Fruit fly (Drosophila melanogaster) whole organism, adult: Measurements from ENCODE around the gene Lkr.

Experiments
- CG11617 ChIP-seq: fragments of 200-800 bp; sonication (Bioruptor generic); optimal IDR thresholded peaks from 2 replicates; lab custom pipeline; 2017; ENCODE audit warnings: mild to moderate bottlenecking, missing biosample characterization, missing genetic modification reagents, missing genetic modification characterization
- CG12768 ChIP-seq: fragments of 200-800 bp; sonication (Bioruptor generic); optimal IDR thresholded peaks from 2 replicates; lab custom pipeline; 2017; ENCODE audit warnings: missing biosample characterization, missing genetic modification characterization, mild to moderate bottlenecking, moderate library complexity, missing genetic modification reagents
- CG14711 ChIP-seq: fragments of 200-800 bp; sonication (Bioruptor generic); optimal IDR thresholded peaks from 2 replicates; lab custom pipeline; 2018; ENCODE audit warnings: missing biosample characterization, mild to moderate bottlenecking, missing genetic modification characterization, moderate library complexity
- CG1620 ChIP-seq: fragments of 200-800 bp; sonication (Bioruptor generic); optimal IDR thresholded peaks from 2 replicates; lab custom pipeline; 2016; ENCODE audit warnings: missing biosample characterization, missing genetic modification characterization
- CG33017 ChIP-seq: fragments of 200-800 bp; sonication (Bioruptor generic); optimal IDR thresholded peaks from 2 replicates; lab custom pipeline; 2018; ENCODE audit warnings: missing biosample characterization, mild to moderate bottlenecking, missing genetic modification characterization, moderate library complexity
- CG5204 ChIP-seq: fragments of 200-800 bp; sonication (Bioruptor generic); optimal IDR thresholded peaks from 2 replicates; lab custom pipeline; 2016; ENCODE audit warnings: missing biosample characterization, missing genetic modification characterization
- CG7045 ChIP-seq: fragments of 200-800 bp; sonication (Bioruptor generic); optimal IDR thresholded peaks from 2 replicates; lab custom pipeline; 2017; ENCODE audit warnings: missing biosample characterization, mild to moderate bottlenecking, missing genetic modification characterization
- CG7101 ChIP-seq: fragments of 200-800 bp; sonication (Bioruptor generic); optimal IDR thresholded peaks from 2 replicates; lab custom pipeline; 2018; ENCODE audit warnings: missing biosample characterization, mild to moderate bottlenecking, missing genetic modification characterization, moderate library complexity
- Clk ChIP-seq: fragments of 200-800 bp; sonication (Bioruptor generic); optimal IDR thresholded peaks from 2 replicates; lab custom pipeline; 2017; ENCODE audit warnings: missing biosample characterization, missing genetic modification characterization
- Crg-1 ChIP-seq: fragments of 200-800 bp; sonication (Bioruptor generic); optimal IDR thresholded peaks from 2 replicates; lab custom pipeline; 2016; ENCODE audit warnings: missing biosample characterization, missing genetic modification characterization
- Hr96 ChIP-seq: fragments of 200-800 bp; sonication (Bioruptor generic); optimal IDR thresholded peaks from 2 replicates; lab custom pipeline; 2016; ENCODE audit warnings: missing biosample characterization, missing genetic modification characterization
- Mnt ChIP-seq: fragments of 200-800 bp; sonication (Bioruptor generic); optimal IDR thresholded peaks from 2 replicates; lab custom pipeline; 2016; ENCODE audit warnings: missing biosample characterization, mild to moderate bottlenecking, missing genetic modification characterization
- bab1 ChIP-seq: fragments of 200-800 bp; sonication (Bioruptor generic); optimal IDR thresholded peaks from 3 replicates; lab custom pipeline; 2019; ENCODE audit warnings: missing biosample characterization, mild to moderate bottlenecking, missing genetic modification characterization, moderate library complexity
- cic ChIP-seq: fragments of 200-800 bp; sonication (Bioruptor generic); optimal IDR thresholded peaks from 2 replicates; lab custom pipeline; 2017; ENCODE audit warnings: missing biosample characterization, mild to moderate bottlenecking, missing genetic modification characterization, moderate library complexity
- cnc ChIP-seq, 2 experiments: fragments of >200 bp; optimal IDR thresholded peaks; 2 replicates each; lab custom pipeline; 2017
- kay ChIP-seq: fragments of 200-800 bp; sonication (Bioruptor generic); peaks from one replicate; lab custom pipeline; 2016; ENCODE audit warnings: missing biosample characterization, missing genetic modification characterization, borderline replicate concordance
- ovo ChIP-seq: fragments of 200-800 bp; sonication (Bioruptor generic); optimal IDR thresholded peaks from 2 replicates; lab custom pipeline; 2016; ENCODE audit warnings: missing biosample characterization, missing genetic modification characterization
- pad ChIP-seq: fragments of 200-800 bp; sonication (Bioruptor generic); optimal IDR thresholded peaks from 3 replicates; lab custom pipeline; 2017; ENCODE audit warnings: missing biosample characterization, missing genetic modification characterization, mild to moderate bottlenecking, moderate library complexity, missing genetic modification reagents
- tj ChIP-seq: fragments of 200-800 bp; sonication (Bioruptor generic); optimal IDR thresholded peaks from 3 replicates; lab custom pipeline; 2017; ENCODE audit warnings: missing biosample characterization, mild to moderate bottlenecking, missing genetic modification characterization, moderate library complexity
- toe ChIP-seq: fragments of 200-800 bp; sonication (Bioruptor generic); optimal IDR thresholded peaks from 2 replicates; lab custom pipeline; 2016; ENCODE audit warnings: missing biosample characterization, missing genetic modification characterization

Gene Lkr

dm6 chr3L:5569724-5570123, 40.6 kb upstream of the Lkr start:
- TF ChIP-seq bab1: peak; percentile 14
- TF ChIP-seq kay (GFP tag; lab: Kevin White, UChicago): no peak

- TF ChIP-seq ovo (no peak), bab1 (no peak), toe (no peak), CG7101 (no peak), Hr96 (GFP tag; lab: Kevin White, UChicago) (no peak), CG7045 (GFP tag; lab: Kevin White, UChicago) (no peak), tj (GFP tag; lab: Kevin White, UChicago) (no peak), Mnt (GFP tag; lab: Kevin White, UChicago) (no peak), cnc (optimal IDR thresholded peaks at IDR 0.05; lab: Kevin White, UChicago) (no peak), Clk (GFP tag; lab: Kevin White, UChicago) (no peak), pad (GFP tag; lab: Kevin White, UChicago) (no peak), CG33017 (tag; lab: Kevin White, UChicago) (no peak)
Observed at dm6 chr3L:5568361-5568760, 39.2 kb upstream of the Lkr start.

- TF ChIP-seq CG12768 (no peak), CG33017 (tag; lab: Kevin White, UChicago) (no peak), Mnt (GFP tag; lab: Kevin White, UChicago) (no peak), CG7101 (no peak), ovo (no peak), CG1620 (no peak), tj (GFP tag; lab: Kevin White, UChicago) (no peak)
Observed at dm6 chr3L:5565051-5565688, 36.0 kb upstream of the Lkr start, which contains the start of gene bc10. Gene bc10, plus strand, starts transcription at chr3L:5565231.

- TF ChIP-seq CG1620 (no peak), CG7045 (GFP tag; lab: Kevin White, UChicago) (no peak), Clk (GFP tag; lab: Kevin White, UChicago) (no peak), tj (GFP tag; lab: Kevin White, UChicago) (peak; percentile 8), bab1 (peak; percentile 74), kay (GFP tag; lab: Kevin White, UChicago) (peak; percentile 25), Mnt (GFP tag; lab: Kevin White, UChicago) (no peak)
Observed at dm6 chr3L:5563309-5564182, 34.4 kb upstream of the Lkr start, which contains the start of the genes ScsbetaG and Sras. Gene ScsbetaG, minus strand, starts transcription at chr3L:5563691. Gene Sras, plus strand, starts transcription at chr3L:5563774.

- TF ChIP-seq CG5204 (GFP tag; lab: Kevin White, UChicago) (no peak), kay (GFP tag; lab: Kevin White, UChicago) (peak; percentile 32)
Observed at dm6 chr3L:5562584-5562983, 33.4 kb upstream of the Lkr start.

dm6 chr3L:5561341-5561740, 32.2 kb upstream of the Lkr start, which contains the start of gene sinu:
Gene sinu, minus strand, starts transcription at chr3L:5561598.
- TF ChIP-seq CG7101: no peak
- TF ChIP-seq Clk (GFP tag; lab: Kevin White, UChicago): no peak
- no peak for TF ChIP-seq CG1620
- no peak for TF ChIP-seq CG11617
- no peak for TF ChIP-seq Crg-1
- TF ChIP-seq CG12768: no peak
- TF ChIP-seq CG5204 (GFP tag; lab: Kevin White, UChicago): no peak
- no peak for TF ChIP-seq CG33017 (tag; lab: Kevin White, UChicago)
- no peak for TF ChIP-seq cic (GFP tag; lab: Kevin White, UChicago)

dm6 chr3L:5556195-5556594, 27.1 kb upstream of the Lkr start:
- no peak for TF ChIP-seq CG14711 (tag; lab: Kevin White, UChicago)
- no peak for TF ChIP-seq cnc (optimal IDR thresholded peaks at IDR 0.05; lab: Kevin White, UChicago)
- TF ChIP-seq CG12768: no peak
- TF ChIP-seq bab1: no peak
- no peak for TF ChIP-seq Clk (GFP tag; lab: Kevin White, UChicago)

dm6 chr3L:5554377-5554776, 25.2 kb upstream of the Lkr start:
- no peak for TF ChIP-seq CG33017 (tag; lab: Kevin White, UChicago)
- TF ChIP-seq bab1: peak; percentile 5
